Fruit fly (Drosophila melanogaster) whole organism, wandering third instar larva: ENCODE measurements around the gene CG17996.

Experiments
- Abd-B ChIP-seq: fragments of >200 bp; optimal IDR thresholded peaks from 2 replicates; lab custom pipeline; 2017; ENCODE audit warnings: missing biosample characterization, missing genetic modification characterization
- CG9705 ChIP-seq: fragments of 200-800 bp; sonication (Bioruptor generic); optimal IDR thresholded peaks from 2 replicates; lab custom pipeline; 2018; ENCODE audit warnings: missing biosample characterization, mild to moderate bottlenecking, missing genetic modification characterization
- Dfd ChIP-seq: fragments of >200 bp; optimal IDR thresholded peaks from 2 replicates; lab custom pipeline; 2017; ENCODE audit warnings: missing biosample characterization, missing genetic modification characterization
- GATAd ChIP-seq: sonication (Bioruptor generic); optimal IDR thresholded peaks from 2 replicates; lab custom pipeline; 2016; ENCODE audit warnings: missing biosample characterization, missing genetic modification characterization
- HLH106 ChIP-seq: fragments of 200-800 bp; optimal IDR thresholded peaks from 3 replicates; lab custom pipeline; 2019; ENCODE audit warnings: missing biosample characterization, mild to moderate bottlenecking, missing genetic modification characterization, moderate library complexity
- Hnf4 ChIP-seq: fragments of 200-800 bp; sonication (Bioruptor generic); optimal IDR thresholded peaks from 2 replicates; lab custom pipeline; 2016; ENCODE audit warnings: missing biosample characterization, mild to moderate bottlenecking, missing genetic modification characterization
- Mio ChIP-seq: sonication (Bioruptor generic); optimal IDR thresholded peaks from 2 replicates; lab custom pipeline; 2016; ENCODE audit warnings: missing biosample characterization, missing genetic modification characterization
- Myc ChIP-seq: fragments of >200 bp; optimal IDR thresholded peaks from 2 replicates; lab custom pipeline; 2017
- OdsH ChIP-seq: fragments of 200-800 bp; sonication (Bioruptor generic); optimal IDR thresholded peaks from 2 replicates; lab custom pipeline; 2016; ENCODE audit warnings: missing biosample characterization, mild to moderate bottlenecking, missing genetic modification characterization
- Rel ChIP-seq, 2 experiments: fragments of 200-800 bp; sonication (Bioruptor generic) in 1 of 2; optimal IDR thresholded peaks; 2 replicates in 1 of 2; 3 replicates in 1 of 2; lab custom pipeline; 2016 to 2019; ENCODE audit warnings: mild to moderate bottlenecking in 2 of 2, missing biosample characterization in 2 of 2, missing genetic modification characterization in 2 of 2, moderate library complexity in 1 of 2
- Vsx2 ChIP-seq: fragments of 200-300, 225-300 bp; sonication (Bioruptor generic); optimal IDR thresholded peaks from 2 replicates; lab custom pipeline; 2018; ENCODE audit warnings: missing biosample characterization, missing genetic modification characterization; ENCODE audit not compliant: partially characterized antibody
- br ChIP-seq: fragments of 200-800 bp; sonication (Bioruptor generic); optimal IDR thresholded peaks from 2 replicates; lab custom pipeline; 2016; ENCODE audit warnings: missing biosample characterization, missing genetic modification characterization
- brk ChIP-seq: fragments of 200-800 bp; sonication (Bioruptor generic); optimal IDR thresholded peaks from 2 replicates; lab custom pipeline; 2016; ENCODE audit warnings: missing biosample characterization, mild to moderate bottlenecking, missing genetic modification characterization
- dl ChIP-seq, 2 experiments: fragments of 175-275, 200-275 bp in 1 of 2; fragments of 200-275 bp in 1 of 2; sonication (Bioruptor generic); optimal IDR thresholded peaks; lab custom pipeline; 2018; ENCODE audit warnings: mild to moderate bottlenecking in 2 of 2, missing biosample characterization in 2 of 2, missing genetic modification characterization in 2 of 2, moderate library complexity in 2 of 2; ENCODE audit not compliant: partially characterized antibody in 2 of 2, insufficient read depth in 1 of 2
- dmrt93B ChIP-seq: fragments of 200-800 bp; sonication (Bioruptor generic); optimal IDR thresholded peaks from 2 replicates; lab custom pipeline; 2018; ENCODE audit warnings: missing biosample characterization, mild to moderate bottlenecking, missing genetic modification characterization
- dsf ChIP-seq: sonication (Bioruptor generic); optimal IDR thresholded peaks from 2 replicates; lab custom pipeline; 2016; ENCODE audit warnings: missing biosample characterization, missing genetic modification characterization, borderline replicate concordance
- ey ChIP-seq: fragments of 200-800 bp; sonication (Bioruptor generic); optimal IDR thresholded peaks from 2 replicates; lab custom pipeline; 2016; ENCODE audit warnings: missing biosample characterization, missing genetic modification characterization
- foxo ChIP-seq, 2 experiments: fragments of 200-800 bp; sonication (Bioruptor generic); optimal IDR thresholded peaks; 2 replicates in 1 of 2; 3 replicates in 1 of 2; lab custom pipeline; 2016 to 2017; ENCODE audit warnings: missing biosample characterization in 2 of 2, missing genetic modification characterization in 2 of 2
- fru ChIP-seq: fragments of 200-800 bp; sonication (Bioruptor generic); optimal IDR thresholded peaks from 3 replicates; lab custom pipeline; 2016; ENCODE audit warnings: missing biosample characterization, mild to moderate bottlenecking, missing genetic modification characterization
- h ChIP-seq: fragments of 200-800 bp; sonication (Bioruptor generic); optimal IDR thresholded peaks from 3 replicates; lab custom pipeline; 2016; ENCODE audit warnings: missing biosample characterization, mild to moderate bottlenecking, missing genetic modification characterization
- jim ChIP-seq: fragments of 175-275, 200-325 bp; sonication (Bioruptor generic); optimal IDR thresholded peaks from 2 replicates; lab custom pipeline; 2016; ENCODE audit warnings: missing biosample characterization, mild to moderate bottlenecking, missing genetic modification characterization
- lola ChIP-seq: fragments of >200 bp; optimal IDR thresholded peaks from 2 replicates; lab custom pipeline; 2017; ENCODE audit warnings: missing biosample characterization, missing genetic modification characterization
- pan ChIP-seq: fragments of >200 bp; optimal IDR thresholded peaks from 2 replicates; lab custom pipeline; 2017
- psq ChIP-seq: fragments of 200-800 bp; sonication (Bioruptor generic); optimal IDR thresholded peaks from 3 replicates; lab custom pipeline; 2017; ENCODE audit warnings: missing biosample characterization, mild to moderate bottlenecking, missing genetic modification characterization, moderate library complexity
- rgr ChIP-seq: fragments of 200-800 bp; sonication (Bioruptor generic); optimal IDR thresholded peaks from 3 replicates; lab custom pipeline; 2016; ENCODE audit warnings: missing biosample characterization, mild to moderate bottlenecking, missing genetic modification characterization
- sage ChIP-seq: fragments of 200-800 bp; sonication (Bioruptor generic); optimal IDR thresholded peaks from 2 replicates; lab custom pipeline; 2016; ENCODE audit warnings: missing biosample characterization, mild to moderate bottlenecking, missing genetic modification characterization
- sv ChIP-seq: fragments of 200-800 bp; sonication (Bioruptor generic); optimal IDR thresholded peaks from 3 replicates; lab custom pipeline; 2016; ENCODE audit warnings: missing biosample characterization, missing genetic modification characterization
- tai ChIP-seq: sonication (Bioruptor generic); optimal IDR thresholded peaks from 2 replicates; lab custom pipeline; 2016; ENCODE audit warnings: missing biosample characterization, missing genetic modification characterization
- woc ChIP-seq: sonication (Bioruptor generic); optimal IDR thresholded peaks from 2 replicates; lab custom pipeline; 2016; ENCODE audit warnings: missing biosample characterization, mild to moderate bottlenecking, missing genetic modification characterization

The CG17996 gene

dm6 chr2L:16730939-16731338, at the start of gene CG17996:
Gene CG17996 (minus strand): TSS chr2L:16731039.
- TF ChIP-seq CG9705 (no peak), dmrt93B (GFP tag; lab: Kevin White, UChicago) (no peak), fru (no peak), jim (no peak), OdsH (GFP tag; lab: Kevin White, UChicago) (no peak), br (GFP tag; lab: Kevin White, UChicago) (no peak), Vsx2 (GFP tag; lab: Kevin White, UChicago) (no peak), psq (no peak), Dfd (GFP tag; lab: Kevin White, UChicago) (no peak), pan (lab: Kevin White, UChicago) (no peak), woc (GFP tag; lab: Kevin White, UChicago) (no peak), tai (GFP tag; lab: Kevin White, UChicago) (no peak), Mio (GFP tag; lab: Kevin White, UChicago) (no peak), ey (GFP tag; lab: Kevin White, UChicago) (no peak), dsf (GFP tag; lab: Kevin White, UChicago) (no peak), Abd-B (GFP tag; lab: Kevin White, UChicago) (no peak), HLH106 (tag; lab: Kevin White, UChicago) (no peak), lola (no peak), GATAd (GFP tag; lab: Kevin White, UChicago) (no peak)

dm6 chr2L:16766070-16766752, 35.4 kb upstream of the CG17996 start, which contains the start of gene Mhc:
Gene Mhc (plus strand): TSS chr2L:16766566.
- TF ChIP-seq dl (GFP tag; optimal IDR thresholded peaks at IDR 0.05; lab: Kevin White, UChicago; ENCODE audit: insufficient read depth in 1 of 2, partially characterized antibody in 2 of 2), result no peak

- TF ChIP-seq pan (lab: Kevin White, UChicago) (no peak), foxo (GFP tag; optimal IDR thresholded peaks at IDR 0.05; lab: Kevin White, UChicago) (no peak), dl (GFP tag; optimal IDR thresholded peaks at IDR 0.05; lab: Kevin White, UChicago; ENCODE audit: insufficient read depth in 1 of 2, partially characterized antibody in 2 of 2) (no peak), Rel (GFP tag; optimal IDR thresholded peaks at IDR 0.05; lab: Kevin White, UChicago) (no peak), Rel (tag; optimal IDR thresholded peaks at IDR 0.05; lab: Kevin White, UChicago) (no peak), br (GFP tag; lab: Kevin White, UChicago) (no peak), Myc (lab: Kevin White, UChicago) (no peak), lola (no peak), dsf (GFP tag; lab: Kevin White, UChicago) (no peak), GATAd (GFP tag; lab: Kevin White, UChicago) (no peak), ey (GFP tag; lab: Kevin White, UChicago) (no peak), fru (no peak), Dfd (GFP tag; lab: Kevin White, UChicago) (no peak), sage (GFP tag; lab: Kevin White, UChicago) (no peak), Vsx2 (GFP tag; lab: Kevin White, UChicago) (no peak), brk (GFP tag; lab: Kevin White, UChicago) (no peak), h (GFP tag; lab: Kevin White, UChicago) (no peak), Hnf4 (GFP tag; lab: Kevin White, UChicago) (no peak)
Measured at dm6 chr2L:16764480-16764879, 33.6 kb upstream of the CG17996 start.

- TF ChIP-seq Hnf4 (GFP tag; lab: Kevin White, UChicago), result no peak
- TF ChIP-seq CG9705, result no peak
- no peak for TF ChIP-seq sage (GFP tag; lab: Kevin White, UChicago)
- no peak for TF ChIP-seq pan (lab: Kevin White, UChicago)
- no peak for TF ChIP-seq psq
- TF ChIP-seq dmrt93B (GFP tag; lab: Kevin White, UChicago), result no peak
- TF ChIP-seq Mio (GFP tag; lab: Kevin White, UChicago), result no peak
- TF ChIP-seq HLH106 (tag; lab: Kevin White, UChicago), result no peak
- TF ChIP-seq sv (GFP tag; lab: Kevin White, UChicago), result no peak
- TF ChIP-seq tai (GFP tag; lab: Kevin White, UChicago), result no peak
- TF ChIP-seq rgr (GFP tag; lab: Kevin White, UChicago), result no peak
- TF ChIP-seq, all 38 proteins: peak for 0
Measured at dm6 chr2L:16761891-16762290, 31.1 kb upstream of the CG17996 start.
